ENCODE assay signal across 1 fruit fly cellular context in the genomic region with DNA sequence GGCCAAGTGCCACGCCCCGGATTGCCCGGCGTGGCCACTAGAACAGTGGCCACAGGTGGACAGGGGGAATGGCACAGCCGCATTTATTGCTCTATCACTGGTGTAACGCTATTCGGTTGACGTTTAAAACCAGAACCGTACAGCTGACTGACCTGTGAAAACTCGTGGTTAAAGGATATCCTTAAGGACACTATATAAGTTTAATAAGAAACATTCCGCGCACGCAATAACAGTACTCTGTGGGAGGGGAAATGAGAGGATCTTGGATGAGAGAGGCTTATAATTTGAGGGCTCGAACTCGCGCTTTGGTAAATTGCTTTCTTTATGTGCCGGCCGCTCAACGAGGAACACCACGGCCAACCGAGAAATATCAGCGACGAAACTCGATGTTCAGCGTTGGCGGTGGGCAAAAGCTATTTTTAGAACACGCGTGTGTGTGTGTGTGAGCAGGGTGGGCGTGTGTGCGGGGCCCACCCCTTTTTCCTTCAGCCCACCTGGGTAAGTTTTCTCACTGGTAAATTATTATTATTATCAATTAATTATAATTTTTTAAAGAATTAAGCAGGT.
TF ChIP-seq lines count a peak whose summit lies in the region.

No protein-coding gene starts in this region.

TF ChIP-seq in whole organism, embryonic, 481 proteins besides CTCF, POLR2A, EP300 and RAD21 (continued from another document):
- TF ChIP-seq B-H2 (GFP tag; optimal IDR thresholded peaks at IDR 0.05; lab: Kevin White, UChicago) = no peak
- no peak for TF ChIP-seq Gug (GFP tag; IDR thresholded peaks at IDR 0.05; lab: Robert Waterston, UW)
- TF ChIP-seq CG2199 (GFP tag; IDR thresholded peaks at IDR 0.05; lab: Robert Waterston, UW) = 0 out of 3 replicates have a peak, but pooled peaks have one; percentile 15
- TF ChIP-seq luna (GFP tag; optimal IDR thresholded peaks at IDR 0.05; lab: Kevin White, UChicago) = no peak
- no peak for TF ChIP-seq CG6272 (GFP tag; IDR thresholded peaks at IDR 0.05; lab: Robert Waterston, UW)
- TF ChIP-seq seq (GFP tag; IDR thresholded peaks at IDR 0.05; lab: Robert Waterston, UW) = no peak
- TF ChIP-seq CG9932 (GFP tag; IDR thresholded peaks at IDR 0.05; lab: Robert Waterston, UW) = no peak
- TF ChIP-seq vfl (GFP tag; optimal IDR thresholded peaks at IDR 0.05; lab: Kevin White, UChicago) = no peak
- TF ChIP-seq abd-A (tag; optimal IDR thresholded peaks at IDR 0.05; lab: Kevin White, UChicago) = peak; percentile 16
- TF ChIP-seq ci (GFP tag; IDR thresholded peaks at IDR 0.05; lab: Robert Waterston, UW) = peak; percentile 23; the same call in 1 of the 3 replicates
- TF ChIP-seq CG8281 (tag; optimal IDR thresholded peaks at IDR 0.05; lab: Kevin White, UChicago) = no peak
- 0 out of 2 replicates have a peak, but pooled peaks have one; percentile 8 for TF ChIP-seq E2f2 (GFP tag; IDR thresholded peaks at IDR 0.05; lab: Robert Waterston, UW)
- peak; percentile 26 for TF ChIP-seq cad (GFP tag; optimal IDR thresholded peaks at IDR 0.05; lab: Kevin White, UChicago)
- TF ChIP-seq tin (GFP tag; optimal IDR thresholded peaks at IDR 0.05; lab: Kevin White, UChicago) = no peak
- TF ChIP-seq CG8290 (GFP tag; optimal IDR thresholded peaks at IDR 0.05; lab: Kevin White, UChicago) = no peak
- peak in 1 of 2 experiments; percentile 34 for TF ChIP-seq CG8290 (tag; optimal IDR thresholded peaks at IDR 0.05; lab: Kevin White, UChicago)
- TF ChIP-seq CG3407 (GFP tag; optimal IDR thresholded peaks at IDR 0.05; lab: Kevin White, UChicago) = no peak
- no peak for TF ChIP-seq CG13287 (GFP tag; IDR thresholded peaks at IDR 0.05; lab: Robert Waterston, UW; ENCODE audit: partially characterized antibody)
- no peak for TF ChIP-seq ara (GFP tag; IDR thresholded peaks at IDR 0.05; lab: Robert Waterston, UW)
- 0 out of 2 replicates have a peak, but pooled peaks have one; percentile 47 for TF ChIP-seq tna (GFP tag; IDR thresholded peaks at IDR 0.05; lab: Robert Waterston, UW; ENCODE audit: partially characterized antibody)
- no peak for TF ChIP-seq zen2 (GFP tag; IDR thresholded peaks at IDR 0.05; lab: Robert Waterston, UW; ENCODE audit: partially characterized antibody)
- TF ChIP-seq pnt (GFP tag; optimal IDR thresholded peaks at IDR 0.05; lab: Kevin White, UChicago) = no peak
- peak; percentile 37 for TF ChIP-seq CG13894 (tag; optimal IDR thresholded peaks at IDR 0.05; lab: Kevin White, UChicago)
- no peak for TF ChIP-seq CG6683 (GFP tag; optimal IDR thresholded peaks at IDR 0.05; lab: Kevin White, UChicago)
- TF ChIP-seq CG1024 (GFP tag; IDR thresholded peaks at IDR 0.05; lab: Robert Waterston, UW) = no peak
- no peak for TF ChIP-seq ro (GFP tag; IDR thresholded peaks at IDR 0.05; lab: Robert Waterston, UW)
- TF ChIP-seq Sry-β (GFP tag; optimal IDR thresholded peaks at IDR 0.05; lab: Kevin White, UChicago) = no peak
- no peak for TF ChIP-seq CG42726 (GFP tag; IDR thresholded peaks at IDR 0.05; lab: Robert Waterston, UW; ENCODE audit: partially characterized antibody)
- TF ChIP-seq gt (GFP tag; IDR thresholded peaks at IDR 0.05; lab: Robert Waterston, UW) = no peak
- TF ChIP-seq CG4282 (GFP tag; optimal IDR thresholded peaks at IDR 0.05; lab: Kevin White, UChicago) = no peak
- no peak for TF ChIP-seq mirr (GFP tag; optimal IDR thresholded peaks at IDR 0.05; lab: Kevin White, UChicago)
- no peak for TF ChIP-seq nerfin-1 (tag; optimal IDR thresholded peaks at IDR 0.05; lab: Kevin White, UChicago)
- TF ChIP-seq CG5180 (GFP tag; optimal IDR thresholded peaks at IDR 0.05; lab: Kevin White, UChicago) = no peak
- TF ChIP-seq da (GFP tag; optimal IDR thresholded peaks at IDR 0.05; lab: Kevin White, UChicago) = no peak
- peak; percentile 56; the same call in 2 of the 3 replicates for TF ChIP-seq mld (GFP tag; IDR thresholded peaks at IDR 0.05; lab: Robert Waterston, UW; ENCODE audit: partially characterized antibody)
- TF ChIP-seq CG2678 (tag; optimal IDR thresholded peaks at IDR 0.05; lab: Kevin White, UChicago) = no peak
- TF ChIP-seq CG15696 (tag; optimal IDR thresholded peaks at IDR 0.05; lab: Kevin White, UChicago) = no peak
- TF ChIP-seq CG12769 (tag; optimal IDR thresholded peaks at IDR 0.05; lab: Kevin White, UChicago) = peak; percentile 40
- TF ChIP-seq sens (GFP tag; lab: Kevin White, UChicago) = no peak
- peak; percentile 34 for TF ChIP-seq cg (GFP tag; optimal IDR thresholded peaks at IDR 0.05; lab: Kevin White, UChicago)
TF ChIP-seq in whole organism, embryonic: peak in this region for 33.
